Fruit fly (Drosophila melanogaster) whole organism, prepupa: ENCODE results near the gene CG42637.

Experiments
- Blimp-1 ChIP-seq: fragments of 200-800 bp; sonication (Bioruptor generic); optimal IDR thresholded peaks from 3 replicates; lab custom pipeline; 2017; ENCODE audit warnings: missing biosample characterization, missing genetic modification characterization, mild to moderate bottlenecking, moderate library complexity, missing genetic modification reagents
- CG10631 ChIP-seq: fragments of 200-800 bp; sonication (Bioruptor generic); optimal IDR thresholded peaks from 2 replicates; lab custom pipeline; 2016; ENCODE audit warnings: missing biosample characterization, missing genetic modification characterization
- CG11762 ChIP-seq: fragments of 200-800 bp; sonication (Bioruptor generic); optimal IDR thresholded peaks from 3 replicates; lab custom pipeline; 2016; ENCODE audit warnings: missing biosample characterization, missing genetic modification characterization; ENCODE audit not compliant: insufficient read depth
- CG11902 ChIP-seq: fragments of 200-800 bp; sonication (Bioruptor generic); optimal IDR thresholded peaks from 3 replicates; lab custom pipeline; 2016; ENCODE audit warnings: missing biosample characterization, missing genetic modification characterization
- CG15336 ChIP-seq: fragments of 200-800 bp; sonication (Bioruptor generic); IDR thresholded peaks from 2 replicates; pipeline ENCODE4 v1.3.6; 2022; ENCODE audit warnings: missing biosample characterization, missing genetic modification characterization
- CG1621 ChIP-seq: fragments of 200-800 bp; sonication (Bioruptor generic); optimal IDR thresholded peaks from 3 replicates; lab custom pipeline; 2018; ENCODE audit warnings: missing biosample characterization, mild to moderate bottlenecking, missing genetic modification characterization
- CG34406 ChIP-seq: fragments of 200-800 bp; sonication (Bioruptor generic); optimal IDR thresholded peaks from 3 replicates; lab custom pipeline; 2016; ENCODE audit warnings: missing biosample characterization, missing genetic modification characterization
- CG3919 ChIP-seq: fragments of 200-800 bp; sonication (Bioruptor generic); optimal IDR thresholded peaks from 3 replicates; lab custom pipeline; 2016; ENCODE audit warnings: missing biosample characterization, missing genetic modification characterization
- CG6163 ChIP-seq: fragments of 200-800 bp; sonication (Bioruptor generic); IDR thresholded peaks from 3 replicates; pipeline ENCODE4 v1.3.6; 2022; ENCODE audit warnings: missing biosample characterization, missing genetic modification characterization
- CG6276 ChIP-seq: fragments of 200-800 bp; sonication (Bioruptor generic); optimal IDR thresholded peaks from 2 replicates; lab custom pipeline; 2017; ENCODE audit warnings: missing biosample characterization, mild to moderate bottlenecking, missing genetic modification characterization
- CG6792 ChIP-seq: fragments of 200-800 bp; sonication (Bioruptor generic); optimal IDR thresholded peaks from 3 replicates; lab custom pipeline; 2016; ENCODE audit warnings: missing biosample characterization, missing genetic modification characterization
- CG6808 ChIP-seq: fragments of 200-800 bp; sonication (Bioruptor generic); optimal IDR thresholded peaks from 3 replicates; lab custom pipeline; 2017; ENCODE audit warnings: missing biosample characterization, missing genetic modification characterization, mild to moderate bottlenecking, moderate library complexity, missing genetic modification reagents
- CG6854 ChIP-seq: fragments of 200-800 bp; sonication (Bioruptor generic); optimal IDR thresholded peaks from 2 replicates; lab custom pipeline; 2017; ENCODE audit warnings: missing biosample characterization, mild to moderate bottlenecking, missing genetic modification characterization
- CG7368 ChIP-seq: fragments of 200-800 bp; sonication (Bioruptor generic); optimal IDR thresholded peaks from 3 replicates; lab custom pipeline; 2016; ENCODE audit warnings: missing biosample characterization, missing genetic modification characterization
- CG8119 ChIP-seq: fragments of 200-800 bp; sonication (Bioruptor generic); IDR thresholded peaks from 3 replicates; pipeline ENCODE4 v1.3.6; 2022; ENCODE audit warnings: missing biosample characterization, missing genetic modification characterization
- CG8319 ChIP-seq: fragments of 200-800 bp; sonication (Bioruptor generic); optimal IDR thresholded peaks from 3 replicates; lab custom pipeline; 2016; ENCODE audit warnings: missing biosample characterization, missing genetic modification characterization
- CG8632 ChIP-seq: fragments of 200-800 bp; sonication (Bioruptor generic); optimal IDR thresholded peaks from 3 replicates; lab custom pipeline; 2016; ENCODE audit warnings: missing biosample characterization, missing genetic modification characterization
- Eip75B ChIP-seq: fragments of 200-800 bp; sonication (Bioruptor generic); optimal IDR thresholded peaks from 3 replicates; lab custom pipeline; 2016; ENCODE audit warnings: missing biosample characterization, missing genetic modification characterization
- Eip78C ChIP-seq: fragments of 200-800 bp; sonication (Bioruptor generic); peaks from one replicate; lab custom pipeline; 2016; ENCODE audit warnings: missing biosample characterization, missing genetic modification characterization
- Ets96B ChIP-seq: fragments of 200-800 bp; optimal IDR thresholded peaks from 2 replicates; lab custom pipeline; 2019; ENCODE audit warnings: missing biosample characterization, mild to moderate bottlenecking, missing genetic modification characterization, moderate library complexity
- Hr38 ChIP-seq: sonication (Bioruptor generic); optimal IDR thresholded peaks from 2 replicates; lab custom pipeline; 2016; ENCODE audit warnings: missing biosample characterization, missing genetic modification characterization
- Hr39 ChIP-seq: fragments of 200-800 bp; sonication (Bioruptor generic); optimal IDR thresholded peaks from 2 replicates; lab custom pipeline; 2016; ENCODE audit warnings: missing biosample characterization, missing genetic modification characterization
- Hr4 ChIP-seq: fragments of 200-800 bp; sonication (Bioruptor generic); optimal IDR thresholded peaks from 3 replicates; lab custom pipeline; 2016; ENCODE audit warnings: missing biosample characterization, missing genetic modification characterization
- Lpt ChIP-seq: fragments of 200-800 bp; sonication (Bioruptor generic); optimal IDR thresholded peaks from 3 replicates; lab custom pipeline; 2016; ENCODE audit warnings: missing biosample characterization, missing genetic modification characterization
- Met ChIP-seq: fragments of 200-800 bp; sonication (Bioruptor generic); optimal IDR thresholded peaks from 3 replicates; lab custom pipeline; 2016; ENCODE audit warnings: missing biosample characterization, missing genetic modification characterization
- OdsH ChIP-seq: fragments of 200-800 bp; sonication (Bioruptor generic); optimal IDR thresholded peaks from 3 replicates; lab custom pipeline; 2016; ENCODE audit warnings: missing biosample characterization, missing genetic modification characterization
- Smox ChIP-seq: fragments of 200-800 bp; sonication (Bioruptor generic); optimal IDR thresholded peaks from 3 replicates; lab custom pipeline; 2016; ENCODE audit warnings: missing biosample characterization, missing genetic modification characterization
- Sox102F ChIP-seq: fragments of 200-800 bp; sonication (Bioruptor generic); optimal IDR thresholded peaks from 2 replicates; lab custom pipeline; 2016; ENCODE audit warnings: missing biosample characterization, mild to moderate bottlenecking, missing genetic modification characterization
- Sox14 ChIP-seq: fragments of 200-800 bp; sonication (Bioruptor generic); optimal IDR thresholded peaks from 3 replicates; lab custom pipeline; 2016; ENCODE audit warnings: missing biosample characterization, missing genetic modification characterization
- Sox15 ChIP-seq: fragments of 200-800 bp; sonication (Bioruptor generic); optimal IDR thresholded peaks from 3 replicates; lab custom pipeline; 2016; ENCODE audit warnings: missing biosample characterization, missing genetic modification characterization
- achi ChIP-seq: fragments of 200-800 bp; sonication (Bioruptor generic); optimal IDR thresholded peaks from 3 replicates; lab custom pipeline; 2016; ENCODE audit warnings: missing biosample characterization, missing genetic modification characterization
- acj6 ChIP-seq: fragments of 200-800 bp; sonication (Bioruptor generic); optimal IDR thresholded peaks from 3 replicates; lab custom pipeline; 2016; ENCODE audit warnings: missing biosample characterization, missing genetic modification characterization
- cyc ChIP-seq: fragments of 200-800 bp; sonication (Bioruptor generic); optimal IDR thresholded peaks from 3 replicates; lab custom pipeline; 2016; ENCODE audit warnings: missing biosample characterization, missing genetic modification characterization
- dac ChIP-seq: fragments of 200-800 bp; sonication (Bioruptor generic); optimal IDR thresholded peaks from 2 replicates; lab custom pipeline; 2017; ENCODE audit warnings: missing biosample characterization, mild to moderate bottlenecking, missing genetic modification characterization
- dsx ChIP-seq: fragments of 200-800 bp; optimal IDR thresholded peaks from 3 replicates; lab custom pipeline; 2019; ENCODE audit warnings: missing biosample characterization, mild to moderate bottlenecking, missing genetic modification characterization, moderate library complexity; ENCODE audit not compliant: poor library complexity, severe bottlenecking
- eg ChIP-seq: fragments of 200-800 bp; sonication (Bioruptor generic); IDR thresholded peaks from 3 replicates; pipeline ENCODE4 v1.3.6; 2022; ENCODE audit warnings: missing biosample characterization, missing genetic modification characterization
- esn ChIP-seq: fragments of 200-800 bp; sonication (Bioruptor generic); optimal IDR thresholded peaks from 2 replicates; lab custom pipeline; 2016; ENCODE audit warnings: missing biosample characterization, mild to moderate bottlenecking, missing genetic modification characterization, moderate library complexity
- fd59A ChIP-seq: fragments of 200-800 bp; sonication (Bioruptor generic); optimal IDR thresholded peaks from 2 replicates; lab custom pipeline; 2017; ENCODE audit warnings: missing biosample characterization, mild to moderate bottlenecking, missing genetic modification characterization, missing genetic modification reagents
- fd85E ChIP-seq: fragments of 200-800 bp; sonication (Bioruptor generic); optimal IDR thresholded peaks from 3 replicates; lab custom pipeline; 2016; ENCODE audit warnings: missing biosample characterization, missing genetic modification characterization
- net ChIP-seq: fragments of 200-800 bp; sonication (Bioruptor generic); optimal IDR thresholded peaks from 3 replicates; lab custom pipeline; 2016; ENCODE audit warnings: missing biosample characterization, missing genetic modification characterization
- spab ChIP-seq: fragments of 200-800 bp; sonication (Bioruptor generic); optimal IDR thresholded peaks from 2 replicates; lab custom pipeline; 2017; ENCODE audit warnings: missing biosample characterization, mild to moderate bottlenecking, missing genetic modification characterization, missing genetic modification reagents
- svp ChIP-seq: fragments of 200-800 bp; sonication (Bioruptor generic); peaks from one replicate; lab custom pipeline; 2016; ENCODE audit warnings: missing biosample characterization, missing genetic modification characterization
- topi ChIP-seq: fragments of 200-800 bp; sonication (Bioruptor generic); optimal IDR thresholded peaks from 3 replicates; lab custom pipeline; 2016; ENCODE audit warnings: missing biosample characterization, missing genetic modification characterization

Gene CG42637

dm6 chr3L:19701662-19702061 lies 91.7 kb downstream of the CG42637 start:
- TF ChIP-seq CG8632 (no peak), Sox15 (GFP tag; lab: Kevin White, UChicago) (no peak), Smox (GFP tag; lab: Kevin White, UChicago) (no peak), cyc (GFP tag; lab: Kevin White, UChicago) (no peak), Blimp-1 (GFP tag; lab: Kevin White, UChicago) (no peak), CG6854 (GFP tag; lab: Kevin White, UChicago) (no peak)

- no peak for TF ChIP-seq dac
- TF ChIP-seq achi (GFP tag; lab: Kevin White, UChicago), result no peak
- no peak for TF ChIP-seq CG6808 (GFP tag; lab: Kevin White, UChicago)
- TF ChIP-seq Lpt, result no peak
- no peak for TF ChIP-seq dsx
- TF ChIP-seq CG8319 (GFP tag; lab: Kevin White, UChicago), result no peak
- TF ChIP-seq CG34406 (GFP tag; lab: Kevin White, UChicago), result no peak
- no peak for TF ChIP-seq esn (GFP tag; lab: Kevin White, UChicago)
- no peak for TF ChIP-seq Blimp-1 (GFP tag; lab: Kevin White, UChicago)
- no peak for TF ChIP-seq CG6163 (GFP tag; lab: Robert Waterston, UW)
- TF ChIP-seq eg (GFP tag; lab: Robert Waterston, UW), result no peak
- no peak for TF ChIP-seq fd85E (GFP tag; lab: Kevin White, UChicago)
- TF ChIP-seq Eip78C, result no peak
- TF ChIP-seq net, result no peak
- no peak for TF ChIP-seq CG10631 (GFP tag; lab: Kevin White, UChicago)
- no peak for TF ChIP-seq CG8119
- no peak for TF ChIP-seq Smox (GFP tag; lab: Kevin White, UChicago)
- TF ChIP-seq OdsH (GFP tag; lab: Kevin White, UChicago), result no peak
These were observed 92.3 kb downstream of the CG42637 start for dm6 chr3L:19701106-19701505.

DNA sequence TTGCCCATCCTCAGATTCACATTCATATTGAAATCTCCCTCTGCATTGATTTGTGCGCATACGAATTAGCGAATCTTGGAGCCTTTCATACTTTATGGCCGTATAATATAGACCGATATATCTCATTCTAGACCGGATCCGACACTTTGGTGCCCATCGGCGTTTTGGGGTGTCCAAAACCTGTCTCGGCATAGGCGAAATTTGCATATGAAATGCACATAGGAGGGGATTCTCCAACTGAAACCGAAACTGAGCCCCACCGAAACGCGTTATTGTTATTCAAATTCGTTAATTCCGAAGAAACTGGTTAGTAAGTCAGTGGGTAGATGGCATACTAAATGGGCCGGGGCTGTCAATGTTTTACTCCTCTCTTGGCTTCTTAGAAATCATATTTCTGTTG lies 92.9 kb downstream of the CG42637 start:
- TF ChIP-seq Hr4 (GFP tag; lab: Kevin White, UChicago) (no peak), Eip78C (peak; percentile 5), CG3919 (GFP tag; lab: Kevin White, UChicago) (no peak)

- TF ChIP-seq Smox (GFP tag; lab: Kevin White, UChicago) (peak; percentile 53), Sox14 (peak; percentile 49), Hr39 (GFP tag; lab: Kevin White, UChicago) (peak; percentile 29), svp (GFP tag; lab: Kevin White, UChicago) (peak; percentile 81), Ets96B (tag; lab: Kevin White, UChicago) (no peak), Eip75B (GFP tag; lab: Kevin White, UChicago) (peak; percentile 66), CG6276 (GFP tag; lab: Kevin White, UChicago) (peak; percentile 59), Sox15 (GFP tag; lab: Kevin White, UChicago) (peak; percentile 24), CG3919 (GFP tag; lab: Kevin White, UChicago) (peak; percentile 65), achi (GFP tag; lab: Kevin White, UChicago) (peak; percentile 45), CG8319 (GFP tag; lab: Kevin White, UChicago) (peak; percentile 14), OdsH (GFP tag; lab: Kevin White, UChicago) (peak; percentile 63), CG7368 (GFP tag; lab: Kevin White, UChicago) (no peak), Hr4 (GFP tag; lab: Kevin White, UChicago) (peak; percentile 67), spab (GFP tag; lab: Kevin White, UChicago) (peak; percentile 37), CG11762 (GFP tag; lab: Kevin White, UChicago) (peak; percentile 22), CG15336 (GFP tag; lab: Robert Waterston, UW) (peak; percentile 57; the same call in 1 of the 2 replicates), dac (no peak), cyc (GFP tag; lab: Kevin White, UChicago) (peak; percentile 30), Hr38 (GFP tag; lab: Kevin White, UChicago) (no peak), CG1621 (tag; lab: Kevin White, UChicago) (no peak), CG11902 (GFP tag; lab: Kevin White, UChicago) (peak; percentile 54), topi (peak; percentile 55), CG6854 (GFP tag; lab: Kevin White, UChicago) (no peak), eg (GFP tag; lab: Robert Waterston, UW) (peak; percentile 69), Blimp-1 (GFP tag; lab: Kevin White, UChicago) (no peak), acj6 (GFP tag; lab: Kevin White, UChicago) (peak; percentile 39), CG34406 (GFP tag; lab: Kevin White, UChicago) (peak; percentile 37), Met (GFP tag; lab: Kevin White, UChicago) (peak; percentile 47), Eip78C (peak; percentile 91), CG6808 (GFP tag; lab: Kevin White, UChicago) (peak; percentile 57), CG6792 (GFP tag; lab: Kevin White, UChicago) (peak; percentile 43), fd59A (GFP tag; lab: Kevin White, UChicago) (peak; percentile 28), CG8119 (peak; percentile 78), Sox102F (GFP tag; lab: Kevin White, UChicago) (peak; percentile 32), Lpt (peak; percentile 66), net (peak; percentile 65)
These were observed 93.7 kb downstream of the CG42637 start for dm6 chr3L:19699651-19700050.
